Worm (Caenorhabditis elegans) whole organism, L4 larva: Measurements from ENCODE around the gene gon-14.
A peak's percentile ranks its signal among the peaks of the same experiment; 100 is the strongest.

Experiments used
- F26F4.8 ChIP-seq: fragments of 200-800 bp; sonication (Bioruptor generic); conservative IDR thresholded peaks from 2 replicates; pipeline ENCODE4 v1.3.6; 2022; ENCODE audit warnings: missing genetic modification characterization, missing compliant biosample characterization
- F44E2.7 ChIP-seq: fragments of 200-800 bp; sonication (Bioruptor generic); IDR thresholded peaks from 2 replicates; pipeline ENCODE4 v2.1.2; 2022; ENCODE audit warnings: missing genetic modification characterization, missing compliant biosample characterization
- F49E8.2 ChIP-seq: sonication (generic microtip); optimal IDR thresholded peaks from 2 replicates; lab custom pipeline; 2016; ENCODE audit warnings: missing compliant biosample characterization, mild to moderate bottlenecking, missing genetic modification characterization, borderline replicate concordance
- R02D3.7 ChIP-seq: fragments of 150-350 bp; sonication (generic microtip); optimal IDR thresholded peaks from 3 replicates; lab custom pipeline; 2014; ENCODE audit warnings: missing biosample characterization, missing genetic modification characterization
- T26A8.4 ChIP-seq: fragments of 200-800 bp; sonication (Bioruptor generic); IDR thresholded peaks from 2 replicates; pipeline ENCODE4 v1.3.6; 2022; ENCODE audit warnings: missing genetic modification characterization, missing compliant biosample characterization
- Y105C5A.15 ChIP-seq: fragments of 200-800 bp; sonication (Bioruptor generic); IDR thresholded peaks from 2 replicates; pipeline ENCODE4 v1.3.6; 2022; ENCODE audit warnings: missing genetic modification characterization, missing compliant biosample characterization
- ZK546.5 ChIP-seq, 2 experiments: sonication (generic microtip); optimal IDR thresholded peaks; 2 replicates each; lab custom pipeline; 2017; ENCODE audit warnings: missing biosample characterization in 2 of 2, missing genetic modification characterization in 2 of 2
- aha-1 ChIP-seq: fragments of 150-350 bp; peaks from one replicate; lab custom pipeline; 2014; ENCODE audit warnings: missing biosample characterization, missing genetic modification characterization
- aly-2 ChIP-seq: sonication (generic microtip); optimal IDR thresholded peaks from 2 replicates; lab custom pipeline; 2018; ENCODE audit warnings: missing biosample characterization, missing genetic modification characterization
- ama-1 ChIP-seq: fragments of 150-350 bp; optimal IDR thresholded peaks from 2 replicates; lab custom pipeline; 2014; ENCODE audit warnings: inconsistent platforms, mixed read lengths
- arid-1 ChIP-seq: fragments of 200-800 bp; sonication (Bioruptor generic); conservative IDR thresholded peaks from 2 replicates; pipeline ENCODE4 v1.3.6; 2022; ENCODE audit warnings: missing genetic modification reagents, missing genetic modification characterization, missing compliant biosample characterization
- attf-4 ChIP-seq: sonication (generic microtip); optimal IDR thresholded peaks from 3 replicates; lab custom pipeline; 2017; ENCODE audit warnings: missing biosample characterization, missing genetic modification characterization
- ceh-20 ChIP-seq: fragments of 200-800 bp; sonication (Bioruptor generic); IDR thresholded peaks from 2 replicates; pipeline ENCODE4 v1.3.6; 2022; ENCODE audit warnings: missing genetic modification reagents, missing genetic modification characterization, missing compliant biosample characterization
- ceh-28 ChIP-seq: fragments of 150-350 bp; optimal IDR thresholded peaks from 2 replicates; lab custom pipeline; 2014; ENCODE audit warnings: missing biosample characterization, missing genetic modification reagents, missing genetic modification characterization
- ceh-32 ChIP-seq: sonication (generic microtip); optimal IDR thresholded peaks from 2 replicates; lab custom pipeline; 2016; ENCODE audit warnings: mild to moderate bottlenecking, missing genetic modification characterization, missing compliant biosample characterization; ENCODE audit not compliant: poor library complexity
- ceh-44 ChIP-seq: fragments of 200-800 bp; sonication (Bioruptor generic); IDR thresholded peaks from 2 replicates; pipeline ENCODE4 v1.3.6; 2022; ENCODE audit warnings: missing genetic modification reagents, missing genetic modification characterization, missing compliant biosample characterization
- ceh-82 ChIP-seq: sonication (generic microtip); optimal IDR thresholded peaks from 2 replicates; lab custom pipeline; 2017; ENCODE audit warnings: missing biosample characterization, missing genetic modification characterization
- cey-2 ChIP-seq: sonication (generic microtip); optimal IDR thresholded peaks from 3 replicates; lab custom pipeline; 2017; ENCODE audit warnings: missing genetic modification characterization, mild to moderate bottlenecking, missing compliant biosample characterization, antibody characterized with exemption, borderline replicate concordance; ENCODE audit not compliant: insufficient read depth
- ctbp-1 ChIP-seq: fragments of 200-800 bp; sonication (Bioruptor generic); IDR thresholded peaks from 2 replicates; pipeline ENCODE4 v1.3.6; 2022; ENCODE audit warnings: missing genetic modification reagents, missing genetic modification characterization, missing compliant biosample characterization
- daf-12 ChIP-seq: fragments of 150-350 bp; optimal IDR thresholded peaks from 2 replicates; lab custom pipeline; 2014; ENCODE audit warnings: missing biosample characterization, missing genetic modification reagents, missing genetic modification characterization
- daf-19 ChIP-seq: fragments of 200-800 bp; sonication (Bioruptor generic); conservative IDR thresholded peaks from 2 replicates; pipeline ENCODE4 v1.3.6; 2022; ENCODE audit warnings: missing genetic modification characterization, missing compliant biosample characterization
- daf-8 ChIP-seq: fragments of 200-800 bp; sonication (Bioruptor generic); IDR thresholded peaks from 2 replicates; pipeline ENCODE4 v1.3.6; 2022; ENCODE audit warnings: missing genetic modification characterization, missing compliant biosample characterization
- dmd-6 ChIP-seq: fragments of 200-800 bp; sonication (Bioruptor generic); IDR thresholded peaks from 2 replicates; pipeline ENCODE4 v1.3.6; 2022; ENCODE audit warnings: missing genetic modification reagents, missing genetic modification characterization, missing compliant biosample characterization
- dmd-9 ChIP-seq: fragments of 200-800 bp; sonication (Bioruptor generic); IDR thresholded peaks from 2 replicates; pipeline ENCODE4 v1.3.6; 2022; ENCODE audit warnings: missing genetic modification reagents, missing genetic modification characterization, missing compliant biosample characterization
- duxl-1 ChIP-seq: sonication (generic microtip); optimal IDR thresholded peaks from 2 replicates; lab custom pipeline; 2016; ENCODE audit warnings: mild to moderate bottlenecking, missing genetic modification characterization, moderate library complexity, missing compliant biosample characterization; ENCODE audit not compliant: poor library complexity
- egl-43 ChIP-seq: fragments of 200-800 bp; sonication (Bioruptor generic); IDR thresholded peaks from 2 replicates; pipeline ENCODE4 v1.3.6; 2022; ENCODE audit warnings: missing genetic modification reagents, missing genetic modification characterization, missing compliant biosample characterization
- fos-1 ChIP-seq: fragments of 150-350 bp; optimal IDR thresholded peaks from 2 replicates; lab custom pipeline; 2014; ENCODE audit warnings: missing biosample characterization, missing genetic modification characterization
- hif-1 ChIP-seq, 2 experiments: sonication (generic microtip); optimal IDR thresholded peaks; 2 replicates each; lab custom pipeline; 2016 to 2017; ENCODE audit warnings: missing compliant biosample characterization in 2 of 2, missing genetic modification characterization in 2 of 2, missing genetic modification reagents in 2 of 2, missing genotype in 2 of 2, mild to moderate bottlenecking in 1 of 2
- hlh-11 ChIP-seq: fragments of 200-800 bp; sonication (Bioruptor generic); optimal IDR thresholded peaks from 2 replicates; lab custom pipeline; 2018; ENCODE audit warnings: mild to moderate bottlenecking, missing genetic modification characterization, missing compliant biosample characterization
- hlh-30 ChIP-seq: sonication (generic microtip); optimal IDR thresholded peaks from 2 replicates; lab custom pipeline; 2017; ENCODE audit warnings: antibody characterized with exemption, mild to moderate bottlenecking, missing genetic modification characterization, missing compliant biosample characterization; ENCODE audit not compliant: insufficient read depth
- jun-1 ChIP-seq: fragments of 150-350 bp; optimal IDR thresholded peaks from 2 replicates; lab custom pipeline; 2014; ENCODE audit warnings: missing biosample characterization, missing genetic modification reagents, missing genetic modification characterization
- lin-15B ChIP-seq: fragments of 150-350 bp; sonication (generic microtip); optimal IDR thresholded peaks from 3 replicates; lab custom pipeline; 2014; ENCODE audit warnings: missing biosample characterization, missing genetic modification characterization
- lin-39 ChIP-seq: fragments of 150-350 bp; optimal IDR thresholded peaks from 2 replicates; lab custom pipeline; 2014; ENCODE audit warnings: missing biosample characterization, missing genetic modification reagents, missing genetic modification characterization
- lir-3 ChIP-seq: sonication (generic microtip); optimal IDR thresholded peaks from 2 replicates; lab custom pipeline; 2016; ENCODE audit warnings: mild to moderate bottlenecking, missing genetic modification characterization, missing compliant biosample characterization
- madf-9 ChIP-seq: fragments of 200-800 bp; sonication (Bioruptor generic); conservative IDR thresholded peaks from 2 replicates; pipeline ENCODE4 v1.3.6; 2022; ENCODE audit warnings: missing genetic modification reagents, missing genetic modification characterization, missing compliant biosample characterization
- mdl-1 ChIP-seq, 2 experiments: fragments of 150-350 bp in 1 of 2; sonication (generic microtip) in 1 of 2; optimal IDR thresholded peaks; 2 replicates each; lab custom pipeline; 2014 to 2017; ENCODE audit warnings: missing biosample characterization in 2 of 2, missing genetic modification characterization in 2 of 2
- mdt-29 ChIP-seq: fragments of 200-800 bp; sonication (Bioruptor generic); IDR thresholded peaks from 2 replicates; pipeline ENCODE4 v1.3.6; 2022; ENCODE audit warnings: missing genetic modification reagents, missing genetic modification characterization, missing compliant biosample characterization
- mep-1 ChIP-seq: fragments of 150-350 bp; sonication (generic microtip); optimal IDR thresholded peaks from 3 replicates; lab custom pipeline; 2014; ENCODE audit warnings: missing biosample characterization, missing genetic modification characterization
- nhr-10 ChIP-seq: fragments of 150-350 bp; optimal IDR thresholded peaks from 2 replicates; lab custom pipeline; 2014; ENCODE audit warnings: missing biosample characterization, missing genetic modification characterization
- nhr-237 ChIP-seq: sonication (generic microtip); optimal IDR thresholded peaks from 2 replicates; lab custom pipeline; 2017; ENCODE audit warnings: missing biosample characterization, missing genetic modification characterization
- nhr-28 ChIP-seq: fragments of 150-350 bp; optimal IDR thresholded peaks from 2 replicates; lab custom pipeline; 2014; ENCODE audit warnings: missing biosample characterization, missing genetic modification characterization
- php-3 ChIP-seq: fragments of 200-800 bp; sonication (Bioruptor generic); IDR thresholded peaks from 2 replicates; pipeline ENCODE4 v1.3.6; 2022; ENCODE audit warnings: missing genetic modification reagents, missing genetic modification characterization, missing compliant biosample characterization
- pqm-1 ChIP-seq: sonication (generic microtip); optimal IDR thresholded peaks from 2 replicates; lab custom pipeline; 2017; ENCODE audit warnings: missing biosample characterization, missing genetic modification characterization
- set-16 ChIP-seq: fragments of 200-800 bp; sonication (Bioruptor generic); IDR thresholded peaks from 2 replicates; pipeline ENCODE4 v1.3.6; 2022; ENCODE audit warnings: missing genetic modification reagents, missing genetic modification characterization, missing compliant biosample characterization
- snpc-4 ChIP-seq: fragments of 150-350 bp; optimal IDR thresholded peaks from 2 replicates; lab custom pipeline; 2014; ENCODE audit warnings: missing biosample characterization, missing genetic modification characterization
- spr-1 ChIP-seq: sonication (generic microtip); optimal IDR thresholded peaks from 2 replicates; lab custom pipeline; 2016; ENCODE audit warnings: mild to moderate bottlenecking, missing genetic modification characterization, missing compliant biosample characterization
- unc-130 ChIP-seq: sonication (generic microtip); optimal IDR thresholded peaks from 2 replicates; lab custom pipeline; 2016; ENCODE audit warnings: missing genetic modification reagents, missing genetic modification characterization, missing compliant biosample characterization
- unc-39 ChIP-seq: sonication (generic microtip); optimal IDR thresholded peaks from 2 replicates; lab custom pipeline; 2017; ENCODE audit warnings: missing biosample characterization, missing genetic modification characterization
- zag-1 ChIP-seq: fragments of 150-350 bp; optimal IDR thresholded peaks from 2 replicates; lab custom pipeline; 2014; ENCODE audit warnings: missing biosample characterization, missing genetic modification characterization
- zip-11 ChIP-seq: fragments of 200-800 bp; sonication (Bioruptor generic); IDR thresholded peaks from 2 replicates; pipeline ENCODE4 v1.3.6; 2022; ENCODE audit warnings: missing genetic modification characterization, missing compliant biosample characterization
- zip-2 ChIP-seq: fragments of 150-350 bp; optimal IDR thresholded peaks from 2 replicates; lab custom pipeline; 2014; ENCODE audit warnings: missing biosample characterization, missing genetic modification characterization
- ztf-11 ChIP-seq: fragments of 150-350 bp; optimal IDR thresholded peaks from 2 replicates; lab custom pipeline; 2014; ENCODE audit warnings: missing biosample characterization, missing genetic modification characterization

The gon-14 gene

ce11 chrV:6656451-6657115 is 45.6 kb upstream of the gon-14 start, which contains the start of gene snb-1 (continued):
- TF ChIP-seq set-16 (GFP tag; lab: Robert Waterston, UW) (no peak), spr-1 (tag; lab: Kevin White, UChicago) (no peak), egl-43 (GFP tag; lab: Robert Waterston, UW) (no peak), F44E2.7 (GFP tag; lab: Robert Waterston, UW) (no peak), nhr-28 (peak; percentile 70), nhr-10 (tag; lab: Kevin White, UChicago) (no peak), ceh-82 (tag; lab: Kevin White, UChicago) (no peak), snpc-4 (tag; lab: Kevin White, UChicago) (no peak), nhr-237 (tag; lab: Kevin White, UChicago) (no peak), T26A8.4 (GFP tag; lab: Robert Waterston, UW) (no peak), daf-19 (GFP tag; lab: Robert Waterston, UW) (no peak), zip-2 (tag; lab: Kevin White, UChicago) (no peak), madf-9 (GFP tag; lab: Robert Waterston, UW) (no peak), php-3 (no peak), hif-1 (tag; optimal IDR thresholded peaks at IDR 0.05; lab: Kevin White, UChicago) (peak in 1 of 2 experiments; percentile 21), pqm-1 (tag; lab: Kevin White, UChicago) (no peak), ztf-11 (tag; lab: Kevin White, UChicago) (no peak), zip-11 (GFP tag; lab: Robert Waterston, UW) (no peak), lir-3 (tag; lab: Kevin White, UChicago) (no peak), arid-1 (GFP tag; lab: Robert Waterston, UW) (no peak), ceh-28 (tag; lab: Kevin White, UChicago) (peak; percentile 79), daf-8 (GFP tag; lab: Robert Waterston, UW) (no peak), mep-1 (tag; lab: Kevin White, UChicago) (peak; percentile 69), mdl-1 (tag; optimal IDR thresholded peaks at IDR 0.05; lab: Kevin White, UChicago) (peak in 1 of 2 experiments; percentile 34), hlh-30 (peak; percentile 93), ctbp-1 (no peak), ceh-32 (tag; lab: Kevin White, UChicago) (no peak), ceh-44 (GFP tag; lab: Robert Waterston, UW) (no peak), unc-39 (tag; lab: Kevin White, UChicago) (no peak), unc-130 (GFP tag; lab: Kevin White, UChicago) (no peak), mdt-29 (GFP tag; lab: Robert Waterston, UW) (no peak), duxl-1 (tag; lab: Kevin White, UChicago) (no peak), jun-1 (tag; lab: Kevin White, UChicago) (no peak), F49E8.2 (tag; lab: Kevin White, UChicago) (no peak), dmd-6 (GFP tag; lab: Robert Waterston, UW) (peak; percentile 23; the same call in 1 of the 2 replicates), ceh-20 (no peak), Y105C5A.15 (GFP tag; lab: Robert Waterston, UW) (no peak), daf-12 (tag; lab: Kevin White, UChicago) (no peak), fos-1 (tag; lab: Kevin White, UChicago) (no peak), lin-15B (tag; lab: Kevin White, UChicago) (no peak), hlh-11 (peak; percentile 71), R02D3.7 (tag; lab: Kevin White, UChicago) (no peak), lin-39 (tag; lab: Kevin White, UChicago) (no peak), aly-2 (no peak), cey-2 (tag; lab: Kevin White, UChicago) (no peak), aha-1 (tag; lab: Kevin White, UChicago) (no peak), ZK546.5 (tag; optimal IDR thresholded peaks at IDR 0.05; lab: Kevin White, UChicago) (no peak), F26F4.8 (no peak), attf-4 (tag; lab: Kevin White, UChicago) (no peak), dmd-9 (GFP tag; lab: Robert Waterston, UW) (no peak), zag-1 (tag; lab: Kevin White, UChicago) (no peak), ama-1 (lab: Kevin White, UChicago) (peak; percentile 40)
